Worm (Caenorhabditis elegans): ENCODE data around the gene rab-6.1.

DNA sequence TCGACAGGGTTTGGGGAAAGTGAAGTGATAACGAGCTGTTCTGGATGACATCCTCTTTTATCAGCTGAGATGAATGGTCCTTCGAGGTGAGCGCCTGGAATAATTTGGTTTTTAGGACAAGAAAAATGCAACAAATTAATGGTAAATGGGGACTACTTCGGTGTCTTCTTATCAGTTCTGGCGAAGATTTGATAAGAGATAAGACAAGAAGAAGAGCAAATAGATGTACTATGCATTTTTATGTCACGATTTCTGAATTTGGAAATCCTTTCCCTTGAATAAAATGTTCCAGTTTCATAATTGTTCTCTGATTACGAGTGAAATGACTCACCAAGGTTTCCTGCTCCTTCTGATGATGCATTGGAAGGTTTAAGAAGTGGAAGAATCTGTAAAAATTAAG lies 7.9 kb downstream of the rab-6.1 start:
- no peak for TF ChIP-seq ZK546.5 (tag; optimal IDR thresholded peaks at IDR 0.05)
- no peak for TF ChIP-seq lir-3 (tag; optimal IDR thresholded peaks at IDR 0.05)
- no peak for TF ChIP-seq hlh-30 (tag; optimal IDR thresholded peaks at IDR 0.05; ENCODE audit: insufficient read depth)
- TF ChIP-seq cey-2 (tag; optimal IDR thresholded peaks at IDR 0.05; ENCODE audit: borderline replicate concordance, insufficient read depth), result no peak
- no peak for TF ChIP-seq ama-1 (optimal IDR thresholded peaks at IDR 0.05)
- TF ChIP-seq dve-1 (tag; optimal IDR thresholded peaks at IDR 0.05; ENCODE audit: insufficient read depth), result no peak
- TF ChIP-seq ceh-32 (tag; optimal IDR thresholded peaks at IDR 0.05; ENCODE audit: poor library complexity), result no peak
- no peak for TF ChIP-seq F10B5.3 (tag; optimal IDR thresholded peaks at IDR 0.05)
- TF ChIP-seq snpc-4 (tag; optimal IDR thresholded peaks at IDR 0.05), result no peak
- TF ChIP-seq lin-15B (tag; optimal IDR thresholded peaks at IDR 0.05), result no peak
- TF ChIP-seq aly-2 (tag; optimal IDR thresholded peaks at IDR 0.05), result no peak
- no peak for TF ChIP-seq ctbp-1 (GFP tag; IDR thresholded peaks at IDR 0.05)
- no peak for TF ChIP-seq egl-43 (GFP tag; IDR thresholded peaks at IDR 0.05)

All from whole organism, L4 larva.